Fruit fly (Drosophila melanogaster) whole organism, wandering third instar larva: ENCODE measurements around the gene CG13280.

Source experiments
- Abd-B ChIP-seq: fragments of >200 bp; optimal IDR thresholded peaks from 2 replicates; lab custom pipeline; 2017; ENCODE audit warnings: missing biosample characterization, missing genetic modification characterization
- CG32264 ChIP-seq: fragments of 200-800 bp; sonication (Bioruptor generic); optimal IDR thresholded peaks from 2 replicates; lab custom pipeline; 2016; ENCODE audit warnings: missing biosample characterization, missing genetic modification characterization
- CG9705 ChIP-seq: fragments of 200-800 bp; sonication (Bioruptor generic); optimal IDR thresholded peaks from 2 replicates; lab custom pipeline; 2018; ENCODE audit warnings: missing biosample characterization, mild to moderate bottlenecking, missing genetic modification characterization
- CrebA ChIP-seq: fragments of 200-800 bp; sonication (Bioruptor generic); optimal IDR thresholded peaks from 2 replicates; lab custom pipeline; 2016; ENCODE audit warnings: missing biosample characterization, mild to moderate bottlenecking, missing genetic modification characterization, borderline replicate concordance
- Dfd ChIP-seq: fragments of >200 bp; optimal IDR thresholded peaks from 2 replicates; lab custom pipeline; 2017; ENCODE audit warnings: missing biosample characterization, missing genetic modification characterization
- Dif ChIP-seq: fragments of 200-275, 200-300 bp; sonication (Bioruptor generic); optimal IDR thresholded peaks from 2 replicates; lab custom pipeline; 2018; ENCODE audit warnings: missing biosample characterization, missing genetic modification characterization; ENCODE audit not compliant: partially characterized antibody
- HLH106 ChIP-seq: fragments of 200-800 bp; optimal IDR thresholded peaks from 3 replicates; lab custom pipeline; 2019; ENCODE audit warnings: missing biosample characterization, mild to moderate bottlenecking, missing genetic modification characterization, moderate library complexity
- Hnf4 ChIP-seq: fragments of 200-800 bp; sonication (Bioruptor generic); optimal IDR thresholded peaks from 2 replicates; lab custom pipeline; 2016; ENCODE audit warnings: missing biosample characterization, mild to moderate bottlenecking, missing genetic modification characterization
- Hr83 ChIP-seq: fragments of 200-300 bp; sonication (Bioruptor generic); optimal IDR thresholded peaks from 2 replicates; lab custom pipeline; 2016; ENCODE audit warnings: missing biosample characterization, mild to moderate bottlenecking, missing genetic modification characterization, moderate library complexity; ENCODE audit not compliant: poor library complexity, severe bottlenecking
- Mio ChIP-seq: sonication (Bioruptor generic); optimal IDR thresholded peaks from 2 replicates; lab custom pipeline; 2016; ENCODE audit warnings: missing biosample characterization, missing genetic modification characterization
- Myc ChIP-seq: fragments of >200 bp; optimal IDR thresholded peaks from 2 replicates; lab custom pipeline; 2017
- N ChIP-seq: fragments of >200 bp; optimal IDR thresholded peaks from 2 replicates; lab custom pipeline; 2018; ENCODE audit warnings: missing biosample characterization, missing external identifiers, missing genetic modification characterization
- OdsH ChIP-seq: fragments of 200-800 bp; sonication (Bioruptor generic); optimal IDR thresholded peaks from 2 replicates; lab custom pipeline; 2016; ENCODE audit warnings: missing biosample characterization, mild to moderate bottlenecking, missing genetic modification characterization
- Rel ChIP-seq, 2 experiments: fragments of 200-800 bp; sonication (Bioruptor generic) in 1 of 2; optimal IDR thresholded peaks; 2 replicates in 1 of 2; 3 replicates in 1 of 2; lab custom pipeline; 2016 to 2019; ENCODE audit warnings: mild to moderate bottlenecking in 2 of 2, missing biosample characterization in 2 of 2, missing genetic modification characterization in 2 of 2, moderate library complexity in 1 of 2
- Sp1 ChIP-seq: fragments of 200-800 bp; sonication (Bioruptor generic); optimal IDR thresholded peaks from 3 replicates; lab custom pipeline; 2019; ENCODE audit warnings: missing biosample characterization, mild to moderate bottlenecking, missing genetic modification characterization, moderate library complexity
- Vsx2 ChIP-seq: fragments of 200-300, 225-300 bp; sonication (Bioruptor generic); optimal IDR thresholded peaks from 2 replicates; lab custom pipeline; 2018; ENCODE audit warnings: missing biosample characterization, missing genetic modification characterization; ENCODE audit not compliant: partially characterized antibody
- br ChIP-seq: fragments of 200-800 bp; sonication (Bioruptor generic); optimal IDR thresholded peaks from 2 replicates; lab custom pipeline; 2016; ENCODE audit warnings: missing biosample characterization, missing genetic modification characterization
- dl ChIP-seq, 2 experiments: fragments of 175-275, 200-275 bp in 1 of 2; fragments of 200-275 bp in 1 of 2; sonication (Bioruptor generic); optimal IDR thresholded peaks; lab custom pipeline; 2018; ENCODE audit warnings: mild to moderate bottlenecking in 2 of 2, missing biosample characterization in 2 of 2, missing genetic modification characterization in 2 of 2, moderate library complexity in 2 of 2; ENCODE audit not compliant: partially characterized antibody in 2 of 2, insufficient read depth in 1 of 2
- dmrt93B ChIP-seq: fragments of 200-800 bp; sonication (Bioruptor generic); optimal IDR thresholded peaks from 2 replicates; lab custom pipeline; 2018; ENCODE audit warnings: missing biosample characterization, mild to moderate bottlenecking, missing genetic modification characterization
- dsf ChIP-seq: sonication (Bioruptor generic); optimal IDR thresholded peaks from 2 replicates; lab custom pipeline; 2016; ENCODE audit warnings: missing biosample characterization, missing genetic modification characterization, borderline replicate concordance
- ey ChIP-seq: fragments of 200-800 bp; sonication (Bioruptor generic); optimal IDR thresholded peaks from 2 replicates; lab custom pipeline; 2016; ENCODE audit warnings: missing biosample characterization, missing genetic modification characterization
- foxo ChIP-seq, 2 experiments: fragments of 200-800 bp; sonication (Bioruptor generic); optimal IDR thresholded peaks; 2 replicates in 1 of 2; 3 replicates in 1 of 2; lab custom pipeline; 2016 to 2017; ENCODE audit warnings: missing biosample characterization in 2 of 2, missing genetic modification characterization in 2 of 2
- fru ChIP-seq: fragments of 200-800 bp; sonication (Bioruptor generic); optimal IDR thresholded peaks from 3 replicates; lab custom pipeline; 2016; ENCODE audit warnings: missing biosample characterization, mild to moderate bottlenecking, missing genetic modification characterization
- h ChIP-seq: fragments of 200-800 bp; sonication (Bioruptor generic); optimal IDR thresholded peaks from 3 replicates; lab custom pipeline; 2016; ENCODE audit warnings: missing biosample characterization, mild to moderate bottlenecking, missing genetic modification characterization
- jim ChIP-seq: fragments of 175-275, 200-325 bp; sonication (Bioruptor generic); optimal IDR thresholded peaks from 2 replicates; lab custom pipeline; 2016; ENCODE audit warnings: missing biosample characterization, mild to moderate bottlenecking, missing genetic modification characterization
- pan ChIP-seq: fragments of >200 bp; optimal IDR thresholded peaks from 2 replicates; lab custom pipeline; 2017
- psq ChIP-seq: fragments of 200-800 bp; sonication (Bioruptor generic); optimal IDR thresholded peaks from 3 replicates; lab custom pipeline; 2017; ENCODE audit warnings: missing biosample characterization, mild to moderate bottlenecking, missing genetic modification characterization, moderate library complexity
- sage ChIP-seq: fragments of 200-800 bp; sonication (Bioruptor generic); optimal IDR thresholded peaks from 2 replicates; lab custom pipeline; 2016; ENCODE audit warnings: missing biosample characterization, mild to moderate bottlenecking, missing genetic modification characterization
- sv ChIP-seq: fragments of 200-800 bp; sonication (Bioruptor generic); optimal IDR thresholded peaks from 3 replicates; lab custom pipeline; 2016; ENCODE audit warnings: missing biosample characterization, missing genetic modification characterization
- tai ChIP-seq: sonication (Bioruptor generic); optimal IDR thresholded peaks from 2 replicates; lab custom pipeline; 2016; ENCODE audit warnings: missing biosample characterization, missing genetic modification characterization
- usp ChIP-seq: fragments of >200 bp; optimal IDR thresholded peaks from 2 replicates; lab custom pipeline; 2017; ENCODE audit warnings: missing biosample characterization, missing genetic modification characterization
- woc ChIP-seq: sonication (Bioruptor generic); optimal IDR thresholded peaks from 2 replicates; lab custom pipeline; 2016; ENCODE audit warnings: missing biosample characterization, mild to moderate bottlenecking, missing genetic modification characterization

CG13280 gene

DNA sequence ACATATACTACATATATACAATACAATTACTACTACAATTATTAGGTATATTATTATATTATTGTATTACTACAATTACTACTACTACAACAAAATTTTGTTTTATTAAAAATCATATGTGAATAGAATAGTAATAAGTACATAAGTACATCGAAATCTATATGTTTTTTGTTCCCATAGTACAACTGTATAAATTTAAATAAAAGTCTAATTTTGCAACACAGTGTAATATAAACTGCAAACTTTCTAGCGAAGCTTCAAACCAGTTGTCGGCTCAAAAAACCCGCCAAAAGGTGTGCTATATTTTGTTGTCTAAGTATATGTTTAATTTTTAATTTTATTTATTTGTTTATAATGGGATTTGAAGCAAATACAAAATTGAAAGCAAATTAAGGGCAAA lies 38.7 kb upstream of the CG13280 start:
- TF ChIP-seq Dfd (GFP tag; lab: Kevin White, UChicago) = no peak
- peak; percentile 39 for TF ChIP-seq Myc (lab: Kevin White, UChicago)
- TF ChIP-seq OdsH = no peak

DNA sequence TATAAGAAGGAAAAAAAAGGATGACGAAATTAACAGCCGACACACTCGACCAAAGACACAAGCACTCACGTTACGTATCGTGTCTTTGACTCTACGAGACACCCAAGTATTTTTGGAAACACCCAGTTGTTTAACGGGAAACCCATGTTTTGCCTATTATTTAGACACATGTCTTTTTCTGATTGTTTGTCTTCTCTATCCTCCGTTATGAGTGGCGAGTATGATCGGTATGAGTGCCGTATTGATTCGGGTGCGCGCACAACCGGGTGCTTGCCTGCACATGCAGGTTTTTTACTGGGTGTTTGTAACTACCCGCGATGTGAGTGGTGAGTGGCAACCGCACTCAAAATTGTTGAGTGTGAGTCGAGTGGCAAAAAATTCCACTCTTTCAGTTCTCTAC lies 38.2 kb upstream of the CG13280 start:
- TF ChIP-seq tai (GFP tag; lab: Kevin White, UChicago) = no peak
- TF ChIP-seq woc (GFP tag; lab: Kevin White, UChicago) = no peak
- TF ChIP-seq N = no peak
- no peak for TF ChIP-seq br (GFP tag; lab: Kevin White, UChicago)
- TF ChIP-seq Hnf4 = no peak
- no peak for TF ChIP-seq dsf (GFP tag; lab: Kevin White, UChicago)
- TF ChIP-seq dl (GFP tag; optimal IDR thresholded peaks at IDR 0.05; lab: Kevin White, UChicago; ENCODE audit: insufficient read depth in 1 of 2, partially characterized antibody in 2 of 2) = no peak
- no peak for TF ChIP-seq CG9705 (GFP tag; lab: Kevin White, UChicago)
- no peak for TF ChIP-seq h (GFP tag; lab: Kevin White, UChicago)
- TF ChIP-seq sage (GFP tag; lab: Kevin White, UChicago) = no peak
- no peak for TF ChIP-seq fru
- no peak for TF ChIP-seq foxo (GFP tag; optimal IDR thresholded peaks at IDR 0.05; lab: Kevin White, UChicago)
- no peak for TF ChIP-seq CG32264
- no peak for TF ChIP-seq CrebA (GFP tag; lab: Kevin White, UChicago)
- no peak for TF ChIP-seq HLH106
- TF ChIP-seq Vsx2 (GFP tag; lab: Kevin White, UChicago) = no peak

DNA sequence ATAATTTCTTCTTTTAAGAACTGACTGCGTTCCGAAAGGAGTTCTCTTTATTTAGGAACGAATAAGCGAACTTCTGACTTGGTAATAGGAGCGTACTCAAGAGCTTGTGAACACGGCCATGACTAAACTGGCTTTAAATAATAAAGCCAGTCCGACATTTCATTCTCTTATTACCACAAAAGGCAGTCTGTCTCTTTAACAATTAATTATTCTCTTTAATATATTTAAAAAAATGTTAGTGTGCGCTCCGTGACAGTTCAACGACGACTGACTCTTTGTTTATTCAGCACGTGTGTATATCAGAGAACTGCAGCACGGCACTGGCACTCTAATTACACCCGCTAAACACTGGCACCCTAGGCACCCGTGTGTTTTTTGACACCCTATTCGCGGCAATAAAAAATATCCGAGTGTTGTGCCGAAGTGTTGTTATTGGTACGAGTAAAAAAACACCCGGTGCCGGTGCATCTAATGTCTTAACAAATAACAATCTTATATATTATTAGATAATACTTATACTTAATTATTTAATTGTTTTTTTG lies 37.6 kb upstream of the CG13280 start, which contains the start of gene CG31809:
CG31809 (minus strand) TSS at position 249 of the 542 bp plus-strand sequence.
- peak; percentile 14 for TF ChIP-seq CrebA (GFP tag; lab: Kevin White, UChicago)
- no peak for TF ChIP-seq h (GFP tag; lab: Kevin White, UChicago)
- TF ChIP-seq, all 38 proteins: peak for 1

DNA sequence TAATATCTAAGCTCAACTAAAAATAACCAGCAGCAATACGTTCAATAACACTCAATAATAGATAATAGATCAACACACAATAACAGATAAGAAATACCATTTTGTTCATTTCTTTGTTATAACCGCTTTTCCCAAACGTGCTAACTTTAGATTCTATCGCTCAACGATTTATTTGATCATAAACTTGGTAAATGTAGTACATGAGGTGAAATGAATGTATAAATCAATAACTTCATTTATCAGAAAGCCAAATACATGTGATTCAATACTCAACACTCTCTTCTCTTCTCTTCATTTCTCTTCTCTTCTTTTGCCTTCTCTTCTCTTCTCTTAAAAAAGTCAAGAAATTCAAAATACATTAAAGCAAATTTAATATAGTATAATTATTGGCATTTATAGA lies 36.8 kb upstream of the CG13280 start:
- TF ChIP-seq foxo (GFP tag; optimal IDR thresholded peaks at IDR 0.05; lab: Kevin White, UChicago) (no peak), Sp1 (GFP tag; lab: Kevin White, UChicago) (no peak), ey (GFP tag; lab: Kevin White, UChicago) (no peak), jim (GFP tag; lab: Kevin White, UChicago) (no peak), sv (no peak), Dif (peak; percentile 24), Hr83 (no peak), Rel (GFP tag; optimal IDR thresholded peaks at IDR 0.05; lab: Kevin White, UChicago) (no peak), Rel (tag; optimal IDR thresholded peaks at IDR 0.05; lab: Kevin White, UChicago) (no peak), Vsx2 (GFP tag; lab: Kevin White, UChicago) (no peak), Mio (no peak), Myc (lab: Kevin White, UChicago) (no peak), dmrt93B (no peak), dl (GFP tag; optimal IDR thresholded peaks at IDR 0.05; lab: Kevin White, UChicago; ENCODE audit: insufficient read depth in 1 of 2, partially characterized antibody in 2 of 2) (peak in 1 of 2 experiments; percentile 1), dsf (GFP tag; lab: Kevin White, UChicago) (no peak), h (GFP tag; lab: Kevin White, UChicago) (no peak), OdsH (no peak), pan (no peak), psq (no peak)

DNA sequence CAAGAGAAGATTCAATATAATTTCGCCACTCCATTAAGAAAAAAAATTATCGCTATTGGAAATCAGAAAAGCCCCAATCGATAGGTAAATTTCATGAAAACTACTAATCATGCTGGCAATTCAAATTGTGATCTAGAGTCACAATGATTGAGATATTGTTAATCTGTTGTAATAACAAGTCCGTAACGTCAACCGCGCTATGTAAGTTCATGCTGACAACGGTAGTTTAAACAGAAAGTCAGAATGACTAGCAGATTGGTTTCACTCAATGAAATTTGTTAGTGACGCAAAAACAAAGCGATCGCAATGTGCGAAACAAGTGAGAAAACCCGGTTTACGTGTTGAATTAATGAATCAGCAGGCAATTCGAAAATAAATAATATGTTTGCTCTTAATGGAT lies 36.2 kb upstream of the CG13280 start:
- no peak for TF ChIP-seq Abd-B (GFP tag; lab: Kevin White, UChicago)
- TF ChIP-seq OdsH = no peak
- TF ChIP-seq sv = no peak
- TF ChIP-seq sage (GFP tag; lab: Kevin White, UChicago) = no peak
- TF ChIP-seq ey (GFP tag; lab: Kevin White, UChicago) = no peak
- TF ChIP-seq Hr83 = no peak
- no peak for TF ChIP-seq usp (GFP tag; lab: Kevin White, UChicago)
- no peak for TF ChIP-seq pan
- no peak for TF ChIP-seq Myc (lab: Kevin White, UChicago)
